Worm (Caenorhabditis elegans): ENCODE measurements around the gene haf-1.

The haf-1 gene

DNA sequence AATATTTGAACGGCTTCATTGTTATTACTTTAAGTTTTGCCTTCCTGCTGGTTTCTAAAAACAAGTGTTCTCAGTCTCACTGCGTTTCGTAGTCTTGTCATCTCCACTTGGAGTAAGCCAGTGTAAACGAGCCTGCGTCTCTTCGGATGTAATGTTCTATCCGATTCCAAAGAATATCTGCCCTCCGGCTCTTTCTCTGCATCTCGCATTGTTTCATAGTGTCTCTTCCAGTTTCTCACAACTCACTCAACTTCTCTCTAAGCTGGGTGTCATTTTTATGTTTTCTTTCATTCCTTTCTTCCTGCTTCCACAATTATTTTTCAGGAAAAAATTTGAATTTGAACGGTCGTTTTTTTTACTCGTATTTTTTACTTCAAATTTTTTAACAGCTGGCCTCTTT lies 50.7 kb downstream of the haf-1 start:
- TF ChIP-seq lin-39 (tag; optimal IDR thresholded peaks at IDR 0.05) (peak; percentile 9), pha-4 (tag; optimal IDR thresholded peaks at IDR 0.05) (peak; percentile 50), ceh-9 (tag; optimal IDR thresholded peaks at IDR 0.05) (no peak), hmg-11 (tag; optimal IDR thresholded peaks at IDR 0.05) (peak; percentile 31), mdl-1 (tag; optimal IDR thresholded peaks at IDR 0.05) (no peak), nhr-12 (tag; optimal IDR thresholded peaks at IDR 0.05) (no peak), jun-1 (tag; optimal IDR thresholded peaks at IDR 0.05) (no peak), R02D3.7 (tag; optimal IDR thresholded peaks at IDR 0.05) (no peak)

DNA sequence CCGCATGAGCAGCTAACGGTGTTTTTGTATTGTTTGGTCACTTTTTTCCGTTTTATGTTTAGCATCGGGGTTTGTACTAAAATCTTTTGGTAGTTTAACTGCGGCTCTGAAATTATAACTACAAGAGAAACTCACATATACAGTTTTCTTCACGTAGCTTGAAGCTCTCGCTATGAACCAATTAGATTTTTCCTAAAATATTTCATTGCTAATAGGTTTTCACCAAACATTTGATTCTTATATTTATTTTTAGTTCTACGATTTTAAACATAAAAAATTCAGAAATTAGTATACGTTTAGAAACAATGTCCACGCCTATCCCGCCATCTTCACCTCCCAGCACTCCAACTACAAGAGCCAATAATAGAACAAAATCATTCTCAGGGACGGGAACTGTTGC lies 51.2 kb downstream of the haf-1 start, which contains the start of gene C06A12.3:
TSS of gene C06A12.3 (plus strand) at position 301 of the 400 bp plus-strand sequence.
- TF ChIP-seq nfya-1 (tag; optimal IDR thresholded peaks at IDR 0.05; ENCODE audit: insufficient read depth) (no peak), egl-27 (tag; optimal IDR thresholded peaks at IDR 0.05) (no peak), elt-2 (tag; optimal IDR thresholded peaks at IDR 0.05) (no peak), ceh-16 (tag; optimal IDR thresholded peaks at IDR 0.05) (no peak), fkh-10 (GFP tag; optimal IDR thresholded peaks at IDR 0.05) (no peak), lin-39 (tag; optimal IDR thresholded peaks at IDR 0.05) (no peak), nhr-77 (tag; optimal IDR thresholded peaks at IDR 0.05) (no peak), nhr-28 (tag; optimal IDR thresholded peaks at IDR 0.05) (no peak), nhr-12 (tag; optimal IDR thresholded peaks at IDR 0.05) (no peak), ztf-11 (tag; optimal IDR thresholded peaks at IDR 0.05) (no peak), unc-62 (GFP tag; optimal IDR thresholded peaks at IDR 0.05) (no peak), elt-1 (tag; optimal IDR thresholded peaks at IDR 0.05) (no peak), lsy-12 (tag; optimal IDR thresholded peaks at IDR 0.05) (no peak), ZK546.5 (tag; optimal IDR thresholded peaks at IDR 0.05) (no peak), ceh-28 (tag; optimal IDR thresholded peaks at IDR 0.05) (no peak), jun-1 (tag; optimal IDR thresholded peaks at IDR 0.05) (no peak), ceh-9 (tag; optimal IDR thresholded peaks at IDR 0.05) (no peak), nhr-11 (tag; optimal IDR thresholded peaks at IDR 0.05) (no peak), ama-1 (optimal IDR thresholded peaks at IDR 0.05) (no peak), nhr-67 (tag; optimal IDR thresholded peaks at IDR 0.05) (no peak)
